Worm (Caenorhabditis elegans) whole organism, L4 larva: ENCODE results near the gene F41D9.2.

ENCODE experiments used
- R02D3.7 ChIP-seq: fragments of 150-350 bp; sonication (generic microtip); optimal IDR thresholded peaks from 3 replicates; lab custom pipeline; 2014; ENCODE audit warnings: missing biosample characterization, missing genetic modification characterization
- T20F7.1 ChIP-seq: fragments of 200-800 bp; sonication (Bioruptor generic); optimal IDR thresholded peaks from 2 replicates; lab custom pipeline; 2018; ENCODE audit warnings: mild to moderate bottlenecking, missing genetic modification characterization, missing compliant biosample characterization
- Y105C5A.15 ChIP-seq: fragments of 200-800 bp; sonication (Bioruptor generic); IDR thresholded peaks from 2 replicates; pipeline ENCODE4 v1.3.6; 2022; ENCODE audit warnings: missing genetic modification characterization, missing compliant biosample characterization
- Y5F2A.4 ChIP-seq: fragments of 200-800 bp; sonication (Bioruptor generic); optimal IDR thresholded peaks from 2 replicates; lab custom pipeline; 2018; ENCODE audit warnings: mild to moderate bottlenecking, missing genetic modification characterization, missing compliant biosample characterization
- arid-1 ChIP-seq: fragments of 200-800 bp; sonication (Bioruptor generic); conservative IDR thresholded peaks from 2 replicates; pipeline ENCODE4 v1.3.6; 2022; ENCODE audit warnings: missing genetic modification reagents, missing genetic modification characterization, missing compliant biosample characterization
- ceh-20 ChIP-seq: fragments of 200-800 bp; sonication (Bioruptor generic); IDR thresholded peaks from 2 replicates; pipeline ENCODE4 v1.3.6; 2022; ENCODE audit warnings: missing genetic modification reagents, missing genetic modification characterization, missing compliant biosample characterization
- ceh-44 ChIP-seq: fragments of 200-800 bp; sonication (Bioruptor generic); IDR thresholded peaks from 2 replicates; pipeline ENCODE4 v1.3.6; 2022; ENCODE audit warnings: missing genetic modification reagents, missing genetic modification characterization, missing compliant biosample characterization
- ceh-62 ChIP-seq: sonication (generic microtip); optimal IDR thresholded peaks from 2 replicates; lab custom pipeline; 2017; ENCODE audit warnings: missing biosample characterization, missing genetic modification characterization
- ces-1 ChIP-seq: fragments of 150-350 bp; sonication (generic microtip); optimal IDR thresholded peaks from 4 replicates; lab custom pipeline; 2014; ENCODE audit warnings: missing biosample characterization, missing genetic modification reagents, missing genetic modification characterization
- daf-16 ChIP-seq, 3 experiments: sonication (generic microtip); optimal IDR thresholded peaks; 2 replicates each; lab custom pipeline; 2016 to 2017; ENCODE audit warnings: missing genetic modification characterization in 3 of 3, missing genetic modification reagents in 3 of 3, mild to moderate bottlenecking in 2 of 3, missing compliant biosample characterization in 2 of 3, missing biosample characterization in 1 of 3, moderate library complexity in 1 of 3
- daf-8 ChIP-seq: fragments of 200-800 bp; sonication (Bioruptor generic); IDR thresholded peaks from 2 replicates; pipeline ENCODE4 v1.3.6; 2022; ENCODE audit warnings: missing genetic modification characterization, missing compliant biosample characterization
- dmd-9 ChIP-seq: fragments of 200-800 bp; sonication (Bioruptor generic); IDR thresholded peaks from 2 replicates; pipeline ENCODE4 v1.3.6; 2022; ENCODE audit warnings: missing genetic modification reagents, missing genetic modification characterization, missing compliant biosample characterization
- dve-1 ChIP-seq: sonication (generic microtip); optimal IDR thresholded peaks from 2 replicates; lab custom pipeline; 2017; ENCODE audit warnings: antibody characterized with exemption, mild to moderate bottlenecking, missing genetic modification characterization, missing compliant biosample characterization; ENCODE audit not compliant: insufficient read depth
- egl-27 ChIP-seq: sonication (generic microtip); optimal IDR thresholded peaks from 3 replicates; lab custom pipeline; 2017; ENCODE audit warnings: missing biosample characterization, missing genetic modification reagents, missing genetic modification characterization
- hlh-11 ChIP-seq: fragments of 200-800 bp; sonication (Bioruptor generic); optimal IDR thresholded peaks from 2 replicates; lab custom pipeline; 2018; ENCODE audit warnings: mild to moderate bottlenecking, missing genetic modification characterization, missing compliant biosample characterization
- jun-1 ChIP-seq: fragments of 150-350 bp; optimal IDR thresholded peaks from 2 replicates; lab custom pipeline; 2014; ENCODE audit warnings: missing biosample characterization, missing genetic modification reagents, missing genetic modification characterization
- lin-39 ChIP-seq: fragments of 150-350 bp; optimal IDR thresholded peaks from 2 replicates; lab custom pipeline; 2014; ENCODE audit warnings: missing biosample characterization, missing genetic modification reagents, missing genetic modification characterization
- lsy-2 ChIP-seq, 2 experiments: fragments of 150-350 bp in 1 of 2; sonication (generic microtip) in 1 of 2; optimal IDR thresholded peaks; 2 replicates each; lab custom pipeline; 2014 to 2017; ENCODE audit warnings: missing biosample characterization in 2 of 2, missing genetic modification characterization in 2 of 2
- mep-1 ChIP-seq: fragments of 150-350 bp; sonication (generic microtip); optimal IDR thresholded peaks from 3 replicates; lab custom pipeline; 2014; ENCODE audit warnings: missing biosample characterization, missing genetic modification characterization
- mxl-2 ChIP-seq: fragments of 200-800 bp; sonication (Bioruptor generic); conservative IDR thresholded peaks from 2 replicates; pipeline ENCODE4 v1.3.6; 2022; ENCODE audit warnings: missing genetic modification reagents, missing genetic modification characterization, missing compliant biosample characterization
- nhr-102 ChIP-seq: sonication (generic microtip); optimal IDR thresholded peaks from 2 replicates; lab custom pipeline; 2016; ENCODE audit warnings: mild to moderate bottlenecking, missing genetic modification characterization, moderate library complexity, missing compliant biosample characterization
- nhr-11 ChIP-seq: fragments of 150-350 bp; optimal IDR thresholded peaks from 2 replicates; lab custom pipeline; 2014; ENCODE audit warnings: missing biosample characterization, missing genetic modification characterization
- nhr-111 ChIP-seq: fragments of 200-800 bp; sonication (Bioruptor generic); optimal IDR thresholded peaks from 2 replicates; lab custom pipeline; 2018; ENCODE audit warnings: mild to moderate bottlenecking, missing genetic modification characterization, missing compliant biosample characterization
- nhr-237 ChIP-seq: sonication (generic microtip); optimal IDR thresholded peaks from 2 replicates; lab custom pipeline; 2017; ENCODE audit warnings: missing biosample characterization, missing genetic modification characterization
- nhr-6 ChIP-seq: fragments of 150-350 bp; optimal IDR thresholded peaks from 2 replicates; lab custom pipeline; 2014; ENCODE audit warnings: missing biosample characterization, missing genetic modification characterization
- pha-4 ChIP-seq, 2 experiments: fragments of 150-350 bp in 1 of 2; fragments of 200-800 bp in 1 of 2; sonication (Bioruptor generic) in 1 of 2; IDR thresholded peaks in 1 of 2; optimal IDR thresholded peaks in 1 of 2; 2 replicates each; pipeline versions ENCODE4 v1.3.6 to Lab custom; 2014 to 2022; ENCODE audit warnings: missing genetic modification characterization in 2 of 2, missing genetic modification reagents in 2 of 2, missing biosample characterization in 1 of 2, missing compliant biosample characterization in 1 of 2
- pqm-1 ChIP-seq: sonication (generic microtip); optimal IDR thresholded peaks from 2 replicates; lab custom pipeline; 2017; ENCODE audit warnings: missing biosample characterization, missing genetic modification characterization
- rbr-2 ChIP-seq: sonication (generic microtip); optimal IDR thresholded peaks from 2 replicates; lab custom pipeline; 2016; ENCODE audit warnings: missing genotype, missing genetic modification characterization, missing compliant biosample characterization
- skn-1 ChIP-seq: fragments of 150-350 bp; optimal IDR thresholded peaks from 2 replicates; lab custom pipeline; 2014; ENCODE audit warnings: missing biosample characterization, missing genetic modification characterization
- tra-1 ChIP-seq: fragments of 200-800 bp; sonication (Bioruptor generic); IDR thresholded peaks from 2 replicates; pipeline ENCODE4 v1.3.6; 2022; ENCODE audit warnings: missing genetic modification reagents, missing genetic modification characterization, missing compliant biosample characterization
- unc-39 ChIP-seq: sonication (generic microtip); optimal IDR thresholded peaks from 2 replicates; lab custom pipeline; 2017; ENCODE audit warnings: missing biosample characterization, missing genetic modification characterization
- unc-62 ChIP-seq, 3 experiments: fragments of 150-350 bp in 1 of 3; sonication (generic microtip); optimal IDR thresholded peaks in 2 of 3; peaks in 1 of 3; 1 replicate in 1 of 3; 2 replicates in 2 of 3; lab custom pipeline; 2014 to 2017; ENCODE audit warnings: missing biosample characterization in 3 of 3, missing genetic modification characterization in 3 of 3, missing genetic modification reagents in 3 of 3, missing genotype in 1 of 3
- zfp-3 ChIP-seq: fragments of 200-800 bp; sonication (Bioruptor generic); conservative IDR thresholded peaks from 2 replicates; pipeline ENCODE4 v1.3.6; 2022; ENCODE audit warnings: missing genetic modification reagents, missing genetic modification characterization, missing compliant biosample characterization
- zip-2 ChIP-seq: fragments of 150-350 bp; optimal IDR thresholded peaks from 2 replicates; lab custom pipeline; 2014; ENCODE audit warnings: missing biosample characterization, missing genetic modification characterization

F41D9.2 gene

DNA sequence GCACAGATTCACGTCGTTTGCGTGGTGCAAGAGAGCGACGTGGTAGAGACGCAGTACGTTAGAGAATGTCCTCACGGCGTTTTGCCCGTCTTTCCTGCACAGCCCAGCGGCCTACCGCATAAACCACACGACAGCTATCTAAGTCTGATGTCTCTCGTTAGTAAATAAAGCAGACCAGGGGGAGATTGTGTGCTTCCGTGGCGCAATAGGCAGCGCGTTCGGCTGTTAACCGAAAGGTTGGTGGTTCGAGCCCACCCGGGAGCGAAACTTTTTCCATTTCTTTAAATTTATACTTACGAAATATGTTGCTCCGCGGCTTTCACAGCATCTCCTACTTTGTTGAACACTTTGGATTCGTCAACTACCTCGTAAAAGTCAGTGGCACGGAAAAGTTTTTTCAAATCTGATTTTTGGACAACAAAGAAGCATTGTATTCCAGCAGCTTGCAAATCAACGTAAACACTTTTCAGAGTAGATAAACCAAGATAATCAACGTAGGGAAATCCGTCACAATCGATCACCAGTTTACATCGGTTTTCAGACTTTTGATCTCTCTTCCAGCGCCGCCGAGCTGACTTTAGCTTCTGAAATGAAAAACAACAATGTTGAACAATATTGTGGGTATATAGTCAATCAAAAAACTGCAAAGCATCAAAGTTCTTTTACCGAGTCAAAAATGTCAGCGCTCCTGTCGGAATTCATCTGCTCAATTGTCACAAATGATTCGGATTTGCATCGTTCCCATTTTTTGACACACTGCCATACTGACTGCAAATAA lies 19.8 kb upstream of the F41D9.2 start (continued):
- no peak for TF ChIP-seq R02D3.7 (tag; lab: Kevin White, UChicago)
- peak; percentile 93 for TF ChIP-seq hlh-11 (tag; lab: Kevin White, UChicago)
- TF ChIP-seq lsy-2 (tag; optimal IDR thresholded peaks at IDR 0.05; lab: Kevin White, UChicago), result peak; percentile 41 to 79
- TF ChIP-seq dmd-9 (GFP tag; lab: Robert Waterston, UW), result peak; percentile 95
- peak; percentile 95 for TF ChIP-seq rbr-2 (tag; lab: Kevin White, UChicago)
- peak; percentile 96 for TF ChIP-seq pha-4 (GFP tag; IDR thresholded peaks at IDR 0.05; lab: Robert Waterston, UW)
- TF ChIP-seq pha-4 (tag; optimal IDR thresholded peaks at IDR 0.05; lab: Kevin White, UChicago), result no peak
- no peak for TF ChIP-seq egl-27
- peak; percentile 80 for TF ChIP-seq Y5F2A.4 (GFP tag; lab: Kevin White, UChicago)
- no peak for TF ChIP-seq skn-1 (tag; lab: Kevin White, UChicago)
- TF ChIP-seq mxl-2 (GFP tag; lab: Robert Waterston, UW), result peak; percentile 87; the same call in 1 of the 2 replicates
- TF ChIP-seq nhr-6 (tag; lab: Kevin White, UChicago), result peak; percentile 81

DNA sequence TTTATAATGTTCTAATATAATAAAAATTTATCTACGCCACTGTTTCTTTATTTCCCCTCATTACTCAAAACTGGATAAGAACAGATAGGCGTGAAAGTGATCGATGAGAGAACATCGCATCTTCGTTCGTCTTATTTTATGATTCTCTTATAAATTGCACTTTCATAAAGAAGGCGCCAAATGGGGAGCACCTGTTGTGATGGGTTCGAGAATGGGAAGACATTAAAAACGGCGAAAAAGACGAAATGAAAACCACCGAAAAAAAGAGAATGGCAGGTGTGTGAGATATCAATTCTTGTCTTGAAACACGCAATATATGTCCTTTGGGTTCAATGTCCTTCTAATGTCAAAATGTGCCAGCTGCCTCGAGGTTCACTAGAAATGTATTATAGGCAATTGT lies 9.5 kb upstream of the F41D9.2 start:
- no peak for TF ChIP-seq nhr-111
- TF ChIP-seq unc-39, result no peak
- no peak for TF ChIP-seq tra-1
- TF ChIP-seq nhr-237 (tag; lab: Kevin White, UChicago), result no peak
- TF ChIP-seq ceh-20 (GFP tag; lab: Robert Waterston, UW), result no peak

DNA sequence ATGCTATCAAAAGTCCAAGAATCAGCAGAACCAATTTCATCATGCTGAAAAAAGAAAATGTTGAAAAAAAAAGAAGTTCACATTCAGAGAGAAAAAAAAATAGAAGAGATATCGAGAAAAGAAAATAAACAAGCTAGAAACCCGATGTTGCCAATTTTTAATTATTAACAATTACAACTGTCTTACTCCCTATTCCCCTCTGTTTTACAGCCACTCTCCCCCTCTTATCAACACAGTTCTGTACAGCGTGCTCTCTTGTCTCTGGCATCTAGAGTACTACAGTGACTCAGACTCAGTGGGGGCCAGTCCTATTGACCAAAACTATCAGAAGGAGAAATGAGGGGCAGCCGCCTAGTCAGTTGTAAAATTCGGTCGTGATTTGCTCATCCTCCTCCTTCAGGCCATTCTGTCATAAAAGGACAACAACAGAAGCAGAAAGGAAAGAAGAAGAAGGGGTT lies 7.8 kb upstream of the F41D9.2 start, which contains the start of gene wrk-1:
Gene wrk-1 (minus strand): TSS at position 51 of the 458 bp plus-strand sequence.
- TF ChIP-seq unc-62 (GFP tag; optimal IDR thresholded peaks at IDR 0.05 in 1 of 2; lab: Kevin White, UChicago) (peak in 1 of 2 experiments; percentile 93), unc-62 (tag; optimal IDR thresholded peaks at IDR 0.05; lab: Kevin White, UChicago) (no peak), lin-39 (tag; lab: Kevin White, UChicago) (no peak), zfp-3 (GFP tag; lab: Robert Waterston, UW) (no peak), mep-1 (tag; lab: Kevin White, UChicago) (no peak), nhr-6 (tag; lab: Kevin White, UChicago) (no peak), T20F7.1 (GFP tag; lab: Kevin White, UChicago) (no peak), ceh-62 (tag; lab: Kevin White, UChicago) (no peak), ceh-44 (GFP tag; lab: Robert Waterston, UW) (no peak), nhr-102 (tag; lab: Kevin White, UChicago) (no peak), dve-1 (peak; percentile 43), nhr-11 (tag; lab: Kevin White, UChicago) (no peak), zip-2 (tag; lab: Kevin White, UChicago) (no peak), hlh-11 (tag; lab: Kevin White, UChicago) (peak; percentile 27), pqm-1 (tag; lab: Kevin White, UChicago) (peak; percentile 43), jun-1 (no peak), Y5F2A.4 (GFP tag; lab: Kevin White, UChicago) (no peak), tra-1 (no peak), ces-1 (GFP tag; lab: Kevin White, UChicago) (no peak), Y105C5A.15 (no peak), daf-8 (no peak), daf-16 (GFP tag; optimal IDR thresholded peaks at IDR 0.05; lab: Kevin White, UChicago) (no peak), daf-16 (tag; optimal IDR thresholded peaks at IDR 0.05; lab: Kevin White, UChicago) (peak; percentile 35), arid-1 (GFP tag; lab: Robert Waterston, UW) (no peak)
